Worm (Caenorhabditis elegans) whole organism, L2 larva: ENCODE data around the gene sdz-32.

Experiments used
- aly-2 ChIP-seq: fragments of 150-350 bp; optimal IDR thresholded peaks from 2 replicates; lab custom pipeline; 2014; ENCODE audit warnings: missing biosample characterization, missing genetic modification characterization
- ama-1 ChIP-seq: fragments of 150-350 bp; optimal IDR thresholded peaks from 2 replicates; lab custom pipeline; 2018; ENCODE audit warnings: inconsistent platforms
- ceh-82 ChIP-seq: fragments of 150-350 bp; optimal IDR thresholded peaks from 2 replicates; lab custom pipeline; 2014; ENCODE audit warnings: missing biosample characterization, missing genetic modification characterization
- lin-13 ChIP-seq: fragments of 150-350 bp; optimal IDR thresholded peaks from 2 replicates; lab custom pipeline; 2014; ENCODE audit warnings: missing biosample characterization, missing genetic modification reagents, missing genetic modification characterization
- nhr-237 ChIP-seq: fragments of 150-350 bp; optimal IDR thresholded peaks from 2 replicates; lab custom pipeline; 2014; ENCODE audit warnings: missing biosample characterization, missing genetic modification characterization

DNA sequence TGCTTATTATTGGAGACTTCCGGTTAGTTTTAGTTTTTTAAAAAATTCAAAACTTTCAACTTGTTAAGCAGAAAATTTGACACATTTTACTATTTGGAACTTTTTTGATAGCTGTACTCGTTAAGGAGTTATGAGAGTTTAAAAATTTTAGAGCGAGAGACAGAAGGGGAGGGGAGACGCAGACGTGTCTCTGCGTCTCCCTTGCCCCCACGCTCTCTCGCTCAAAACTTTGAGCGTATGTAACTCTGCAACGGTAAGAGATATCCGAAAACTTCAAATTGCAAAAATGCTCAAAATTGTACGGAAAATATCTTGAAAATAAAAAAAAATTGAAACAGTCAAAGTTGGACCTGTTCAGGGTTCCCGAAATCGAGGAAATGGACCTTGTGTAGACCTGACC, 42.3 kb downstream of the sdz-32 start:
- TF ChIP-seq ama-1 (lab: Kevin White, UChicago) (no peak), nhr-237 (no peak), aly-2 (tag; lab: Kevin White, UChicago) (no peak), lin-13 (GFP tag; lab: Kevin White, UChicago) (no peak), ceh-82 (no peak)
